Fruit fly (Drosophila melanogaster) whole organism, embryonic: Measurements from ENCODE around the gene CG7512.

Source experiments
- Awh ChIP-seq: fragments of 200-800 bp; sonication (Bioruptor generic); IDR thresholded peaks from 2 replicates; pipeline ENCODE4, ENCODE4 v1.3.6; 2022; ENCODE audit warnings: missing biosample characterization, missing genetic modification characterization
- CG1024 ChIP-seq: fragments of 200-800 bp; sonication (Bioruptor generic); IDR thresholded peaks from 2 replicates; pipeline ENCODE4 v1.3.6; 2022; ENCODE audit warnings: missing biosample characterization, missing genetic modification characterization
- CG10431 ChIP-seq: fragments of 200-800 bp; sonication (Bioruptor generic); optimal IDR thresholded peaks from 3 replicates; lab custom pipeline; 2018; ENCODE audit warnings: missing biosample characterization, mild to moderate bottlenecking, missing genetic modification characterization
- CG10959 ChIP-seq: fragments of 200-800 bp; sonication (Bioruptor generic); IDR thresholded peaks from 2 replicates; pipeline ENCODE4 v1.3.6; 2022; ENCODE audit warnings: missing biosample characterization, missing genetic modification characterization
- CG1602 ChIP-seq: fragments of 200-800 bp; sonication (Bioruptor generic); optimal IDR thresholded peaks from 3 replicates; lab custom pipeline; 2016; ENCODE audit warnings: missing biosample characterization, missing genetic modification characterization
- CG17186 ChIP-seq: fragments of 200-800 bp; sonication (Bioruptor generic); optimal IDR thresholded peaks from 3 replicates; lab custom pipeline; 2017; ENCODE audit warnings: missing biosample characterization, missing genetic modification reagents, missing genetic modification characterization
- CG17802 ChIP-seq: fragments of 200-800 bp; sonication (Bioruptor generic); optimal IDR thresholded peaks from 2 replicates; lab custom pipeline; 2018; ENCODE audit warnings: missing biosample characterization, mild to moderate bottlenecking, missing genetic modification characterization, moderate library complexity
- CG18619 ChIP-seq: fragments of 200-800 bp; sonication (Bioruptor generic); optimal IDR thresholded peaks from 3 replicates; lab custom pipeline; 2017; ENCODE audit warnings: missing biosample characterization, mild to moderate bottlenecking, missing genetic modification characterization
- CG2199 ChIP-seq: fragments of 200-800 bp; sonication (Bioruptor generic); IDR thresholded peaks from 3 replicates; pipeline ENCODE4 v1.3.6; 2022; ENCODE audit warnings: missing biosample characterization, missing genetic modification characterization
- CG2712 ChIP-seq: fragments of 200-800 bp; optimal IDR thresholded peaks from 3 replicates; lab custom pipeline; 2019; ENCODE audit warnings: missing biosample characterization, mild to moderate bottlenecking, missing genetic modification characterization, moderate library complexity
- CG3065 ChIP-seq: fragments of 200-800 bp; sonication (Bioruptor generic); optimal IDR thresholded peaks from 2 replicates; lab custom pipeline; 2016; ENCODE audit warnings: missing biosample characterization, missing genetic modification characterization
- CG31388 ChIP-seq: fragments of 200-800 bp; sonication (Bioruptor generic); optimal IDR thresholded peaks from 2 replicates; lab custom pipeline; 2016; ENCODE audit warnings: missing biosample characterization, missing genetic modification characterization
- CG3847 ChIP-seq: fragments of 200-800 bp; sonication (Bioruptor generic); IDR thresholded peaks from 2 replicates; pipeline ENCODE4 v1.3.6; 2022; ENCODE audit warnings: missing biosample characterization, missing genetic modification characterization
- CG4282 ChIP-seq: fragments of 200-800 bp; sonication (Bioruptor generic); optimal IDR thresholded peaks from 2 replicates; lab custom pipeline; 2016; ENCODE audit warnings: missing biosample characterization, missing genetic modification characterization
- CG4820 ChIP-seq: fragments of 200-800 bp; sonication (Bioruptor generic); optimal IDR thresholded peaks from 3 replicates; lab custom pipeline; 2016; ENCODE audit warnings: missing biosample characterization, missing genetic modification characterization
- CG6683 ChIP-seq: fragments of 200-800 bp; sonication (Bioruptor generic); optimal IDR thresholded peaks from 2 replicates; lab custom pipeline; 2017; ENCODE audit warnings: missing biosample characterization, mild to moderate bottlenecking, missing genetic modification characterization, missing genetic modification reagents
- CG6689 ChIP-seq: fragments of 200-800 bp; sonication (Bioruptor generic); IDR thresholded peaks from 2 replicates; pipeline ENCODE4 v1.3.6; 2022; ENCODE audit warnings: missing biosample characterization, missing genetic modification characterization
- CG7839 ChIP-seq: fragments of 200-800 bp; sonication (Bioruptor generic); optimal IDR thresholded peaks from 3 replicates; lab custom pipeline; 2018; ENCODE audit warnings: missing biosample characterization, mild to moderate bottlenecking, missing genetic modification characterization, moderate library complexity
- CG8765 ChIP-seq: fragments of 200-800 bp; sonication (Bioruptor generic); IDR thresholded peaks from 2 replicates; pipeline ENCODE4 v1.3.6; 2022; ENCODE audit warnings: missing biosample characterization, missing genetic modification characterization
- CG9817 ChIP-seq: fragments of 200-800 bp; sonication (Bioruptor generic); optimal IDR thresholded peaks from 2 replicates; lab custom pipeline; 2018; ENCODE audit warnings: missing biosample characterization, mild to moderate bottlenecking, missing genetic modification characterization, moderate library complexity
- D ChIP-seq, 2 experiments: fragments of 200-800 bp in 1 of 2; fragments of >200 bp in 1 of 2; sonication (Bioruptor generic) in 1 of 2; optimal IDR thresholded peaks; 2 replicates in 1 of 2; 3 replicates in 1 of 2; lab custom pipeline; 2017; ENCODE audit warnings: mild to moderate bottlenecking in 1 of 2, missing biosample characterization in 1 of 2, missing genetic modification characterization in 1 of 2, missing genetic modification reagents in 1 of 2
- H2.0 ChIP-seq: fragments of 200-800 bp; sonication (Bioruptor generic); IDR thresholded peaks from 2 replicates; pipeline ENCODE4 v1.3.6; 2022; ENCODE audit warnings: missing biosample characterization, missing genetic modification characterization
- HLHmδ ChIP-seq: fragments of 200-800 bp; sonication (Bioruptor generic); optimal IDR thresholded peaks from 2 replicates; lab custom pipeline; 2018; ENCODE audit warnings: missing biosample characterization, mild to moderate bottlenecking, missing genetic modification characterization, moderate library complexity
- HmgZ ChIP-seq: fragments of 200-800 bp; sonication (Bioruptor generic); optimal IDR thresholded peaks from 2 replicates; lab custom pipeline; 2018; ENCODE audit warnings: missing biosample characterization, mild to moderate bottlenecking, missing genetic modification characterization
- Lpt ChIP-seq: fragments of >200 bp; optimal IDR thresholded peaks from 2 replicates; lab custom pipeline; 2018; ENCODE audit warnings: missing biosample characterization, missing genetic modification characterization
- Nf-YA ChIP-seq: fragments of 200-800 bp; sonication (Bioruptor generic); IDR thresholded peaks from 2 replicates; pipeline ENCODE4 v1.3.6; 2022; ENCODE audit warnings: missing biosample characterization, missing genetic modification characterization
- al ChIP-seq: fragments of 200-800 bp; sonication (Bioruptor generic); IDR thresholded peaks from 2 replicates; pipeline ENCODE4 v1.3.6; 2022; ENCODE audit warnings: missing biosample characterization, missing genetic modification characterization
- ap ChIP-seq: fragments of 200-800 bp; sonication (Bioruptor generic); IDR thresholded peaks from 2 replicates; pipeline ENCODE4 v1.3.6; 2022; ENCODE audit warnings: missing biosample characterization, missing genetic modification characterization
- ash1 ChIP-seq: fragments of 200-800 bp; sonication (Bioruptor generic); optimal IDR thresholded peaks from 2 replicates; lab custom pipeline; 2018; ENCODE audit warnings: missing biosample characterization, mild to moderate bottlenecking, missing genetic modification characterization
- bcd ChIP-seq: fragments of 200-800 bp; sonication (Bioruptor generic); optimal IDR thresholded peaks from 2 replicates; lab custom pipeline; 2017; ENCODE audit warnings: missing biosample characterization, mild to moderate bottlenecking, missing genetic modification characterization
- bowl ChIP-seq: fragments of 200-800 bp; sonication (Bioruptor generic); IDR thresholded peaks from 2 replicates; pipeline ENCODE4 v1.3.6; 2022; ENCODE audit warnings: missing biosample characterization, missing genetic modification characterization
- chm ChIP-seq: fragments of 200-800 bp; sonication (Bioruptor generic); IDR thresholded peaks from 2 replicates; pipeline ENCODE4 v1.3.6; 2022; ENCODE audit warnings: missing biosample characterization, missing genetic modification characterization
- gcm2 ChIP-seq: fragments of 200-800 bp; sonication (Bioruptor generic); optimal IDR thresholded peaks from 2 replicates; lab custom pipeline; 2016; ENCODE audit warnings: missing biosample characterization, missing genetic modification characterization
- gfzf ChIP-seq: fragments of 200-800 bp; sonication (Bioruptor generic); optimal IDR thresholded peaks from 2 replicates; lab custom pipeline; 2016; ENCODE audit warnings: missing biosample characterization, mild to moderate bottlenecking, missing genetic modification characterization, moderate library complexity
- h ChIP-seq: fragments of >200 bp; optimal IDR thresholded peaks from 2 replicates; lab custom pipeline; 2017
- hb ChIP-seq: fragments of 200-800 bp; sonication (Bioruptor generic); IDR thresholded peaks from 3 replicates; pipeline ENCODE4 v1.3.6; 2022; ENCODE audit warnings: missing biosample characterization, missing genetic modification characterization; ENCODE audit not compliant: partially characterized antibody
- kni ChIP-seq: fragments of 200-800 bp; sonication (Bioruptor generic); optimal IDR thresholded peaks from 3 replicates; lab custom pipeline; 2017; ENCODE audit warnings: mild to moderate bottlenecking, missing biosample characterization, missing genetic modification reagents, missing genetic modification characterization
- lab ChIP-seq: fragments of 200-800 bp; sonication (Bioruptor generic); optimal IDR thresholded peaks from 3 replicates; lab custom pipeline; 2017; ENCODE audit warnings: missing biosample characterization, missing genetic modification characterization, mild to moderate bottlenecking, moderate library complexity, missing genetic modification reagents
- mld ChIP-seq: fragments of 200-800 bp; sonication (Bioruptor generic); IDR thresholded peaks from 3 replicates; pipeline ENCODE4 v1.3.6; 2022; ENCODE audit warnings: missing biosample characterization, missing genetic modification characterization; ENCODE audit not compliant: partially characterized antibody
- odd ChIP-seq: fragments of 200-800 bp; sonication (Bioruptor generic); optimal IDR thresholded peaks from 2 replicates; lab custom pipeline; 2017; ENCODE audit warnings: missing biosample characterization, mild to moderate bottlenecking, missing genetic modification characterization
- pb ChIP-seq: fragments of 200-800 bp; sonication (Bioruptor generic); optimal IDR thresholded peaks from 3 replicates; lab custom pipeline; 2016; ENCODE audit warnings: missing biosample characterization, missing genetic modification characterization
- pum ChIP-seq: fragments of 200-800 bp; sonication (Bioruptor generic); optimal IDR thresholded peaks from 2 replicates; lab custom pipeline; 2016; ENCODE audit warnings: missing biosample characterization, missing genetic modification characterization
- repo ChIP-seq: fragments of 200-800 bp; sonication (Bioruptor generic); optimal IDR thresholded peaks from 2 replicates; lab custom pipeline; 2016; ENCODE audit warnings: missing biosample characterization, missing genetic modification characterization
- run ChIP-seq: fragments of 200-800 bp; sonication (Bioruptor generic); optimal IDR thresholded peaks from 3 replicates; lab custom pipeline; 2018; ENCODE audit warnings: missing biosample characterization, mild to moderate bottlenecking, missing genetic modification characterization
- salm ChIP-seq: fragments of 200-800 bp; sonication (Bioruptor generic); optimal IDR thresholded peaks from 2 replicates; lab custom pipeline; 2018; ENCODE audit warnings: missing biosample characterization, mild to moderate bottlenecking, missing genetic modification characterization
- scrt ChIP-seq: fragments of 200-800 bp; sonication (Bioruptor generic); optimal IDR thresholded peaks from 2 replicates; lab custom pipeline; 2018; ENCODE audit warnings: missing biosample characterization, mild to moderate bottlenecking, missing genetic modification characterization, moderate library complexity
- trem ChIP-seq: fragments of 200-800 bp; optimal IDR thresholded peaks from 3 replicates; lab custom pipeline; 2019; ENCODE audit warnings: missing biosample characterization, mild to moderate bottlenecking, missing genetic modification characterization, moderate library complexity
- unpg ChIP-seq: fragments of 200-800 bp; sonication (Bioruptor generic); optimal IDR thresholded peaks from 3 replicates; lab custom pipeline; 2018; ENCODE audit warnings: missing biosample characterization, mild to moderate bottlenecking, missing genetic modification characterization, moderate library complexity
- vvl ChIP-seq: fragments of 200-800 bp; sonication (Bioruptor generic); IDR thresholded peaks from 2 replicates; pipeline ENCODE4 v1.3.6; 2022; ENCODE audit warnings: missing biosample characterization, missing genetic modification characterization
- zfh2 ChIP-seq: fragments of 200-800 bp; sonication (Bioruptor generic); optimal IDR thresholded peaks from 2 replicates; lab custom pipeline; 2016; ENCODE audit warnings: missing biosample characterization, missing genetic modification characterization

The CG7512 gene

DNA sequence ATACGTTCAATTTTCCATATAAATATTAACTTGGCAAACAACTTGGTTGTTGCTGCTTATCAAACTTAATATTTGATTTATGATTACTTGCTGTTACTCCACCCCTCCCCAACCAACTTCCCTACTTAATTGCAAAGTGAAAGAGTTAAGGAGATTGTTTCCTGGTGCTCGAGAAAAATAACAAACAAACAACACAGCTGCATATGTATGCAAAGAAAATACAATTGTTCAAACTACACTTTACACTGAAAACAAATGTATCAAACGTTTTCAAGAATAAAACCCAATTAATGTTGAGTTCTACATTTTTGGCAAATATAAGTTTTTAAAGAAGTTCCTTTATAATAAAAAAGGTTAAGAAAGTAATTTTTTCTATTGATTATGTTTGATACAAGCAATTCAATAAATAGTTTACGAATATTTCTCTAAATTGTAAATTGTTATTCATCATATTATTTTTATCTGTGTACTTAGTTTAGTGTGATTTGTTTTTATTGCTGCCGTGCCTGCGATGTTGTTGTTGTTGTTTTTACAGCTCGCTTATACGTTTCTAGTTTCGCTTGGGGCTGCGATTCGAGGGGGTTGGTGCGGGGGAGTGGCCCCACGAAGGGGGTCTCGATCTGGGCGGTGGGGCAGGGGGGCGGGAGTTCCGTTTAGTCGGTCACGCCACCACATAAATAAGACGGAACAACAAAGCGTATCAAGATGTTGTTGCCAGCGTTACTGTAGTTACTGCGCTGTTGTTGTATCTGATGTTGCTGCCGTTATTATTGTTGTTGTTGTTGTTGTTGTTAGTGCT is 42.4 kb downstream of the CG7512 start (continued):
- peak; percentile 44 for TF ChIP-seq HLHmδ
- no peak for TF ChIP-seq pb (GFP tag; lab: Kevin White, UChicago)
- peak; percentile 31 for TF ChIP-seq CG10431 (GFP tag; lab: Kevin White, UChicago)
- TF ChIP-seq trem (tag; lab: Kevin White, UChicago), result peak; percentile 74
- TF ChIP-seq CG1024 (GFP tag; lab: Robert Waterston, UW), result peak; percentile 28; the same call in 1 of the 2 replicates
- peak; percentile 11 for TF ChIP-seq kni
- peak; percentile 46; the same call in 1 of the 2 replicates for TF ChIP-seq CG6689 (GFP tag; lab: Robert Waterston, UW)
- no peak for TF ChIP-seq pum (GFP tag; lab: Kevin White, UChicago)
- TF ChIP-seq ash1 (GFP tag; lab: Kevin White, UChicago), result no peak
- no peak for TF ChIP-seq h
- no peak for TF ChIP-seq hb
- peak; percentile 83 for TF ChIP-seq unpg
- TF ChIP-seq CG2712 (tag; lab: Kevin White, UChicago), result peak; percentile 90
- TF ChIP-seq CG17186, result peak; percentile 19
- peak; percentile 72 for TF ChIP-seq lab
- TF ChIP-seq vvl (GFP tag; lab: Robert Waterston, UW), result peak; percentile 78
- no peak for TF ChIP-seq repo (GFP tag; lab: Kevin White, UChicago)
- peak; percentile 45 for TF ChIP-seq CG6683
- TF ChIP-seq al, result no peak
- no peak for TF ChIP-seq CG10959
- no peak for TF ChIP-seq gcm2
- TF ChIP-seq Nf-YA (GFP tag; lab: Robert Waterston, UW), result no peak
- TF ChIP-seq ap, result peak; percentile 15; the same call in 1 of the 2 replicates
- peak; percentile 59; the same call in 1 of the 2 replicates for TF ChIP-seq CG3847 (GFP tag; lab: Robert Waterston, UW)
- TF ChIP-seq Awh (GFP tag; lab: Robert Waterston, UW), result no peak
- TF ChIP-seq D (optimal IDR thresholded peaks at IDR 0.05; lab: Kevin White, UChicago), result no peak
- peak; percentile 71 for TF ChIP-seq D (GFP tag; optimal IDR thresholded peaks at IDR 0.05; lab: Kevin White, UChicago)
- TF ChIP-seq bowl (GFP tag; lab: Robert Waterston, UW), result no peak
- TF ChIP-seq zfh2, result no peak
- no peak for TF ChIP-seq CG4282
- peak; percentile 32 for TF ChIP-seq scrt (GFP tag; lab: Kevin White, UChicago)
- no peak for TF ChIP-seq Lpt (GFP tag; lab: Kevin White, UChicago)
- peak; percentile 70 for TF ChIP-seq CG4820 (GFP tag; lab: Kevin White, UChicago)
- no peak for TF ChIP-seq CG2199
- TF ChIP-seq run, result peak; percentile 46
- TF ChIP-seq CG8765 (GFP tag; lab: Robert Waterston, UW), result no peak
- TF ChIP-seq CG18619, result peak; percentile 62
- peak; percentile 44 for TF ChIP-seq salm (tag; lab: Kevin White, UChicago)
- peak; percentile 67 for TF ChIP-seq CG1602
- no peak for TF ChIP-seq CG17802
- TF ChIP-seq CG3065, result no peak
- TF ChIP-seq bcd (GFP tag; lab: Kevin White, UChicago), result peak; percentile 58
- TF ChIP-seq odd (GFP tag; lab: Kevin White, UChicago), result peak; percentile 72
- TF ChIP-seq CG9817 (tag; lab: Kevin White, UChicago), result peak; percentile 54
- TF ChIP-seq CG7839, result peak; percentile 88
- TF ChIP-seq gfzf (GFP tag; lab: Kevin White, UChicago), result no peak
- no peak for TF ChIP-seq chm (GFP tag; lab: Robert Waterston, UW)
- TF ChIP-seq mld, result no peak
- TF ChIP-seq HmgZ (tag; lab: Kevin White, UChicago), result peak; percentile 65
- no peak for TF ChIP-seq H2.0 (GFP tag; lab: Robert Waterston, UW)
- TF ChIP-seq CG31388 (GFP tag; lab: Kevin White, UChicago), result no peak
